Fruit fly (Drosophila melanogaster): ENCODE measurements around the gene CG12945.

DNA sequence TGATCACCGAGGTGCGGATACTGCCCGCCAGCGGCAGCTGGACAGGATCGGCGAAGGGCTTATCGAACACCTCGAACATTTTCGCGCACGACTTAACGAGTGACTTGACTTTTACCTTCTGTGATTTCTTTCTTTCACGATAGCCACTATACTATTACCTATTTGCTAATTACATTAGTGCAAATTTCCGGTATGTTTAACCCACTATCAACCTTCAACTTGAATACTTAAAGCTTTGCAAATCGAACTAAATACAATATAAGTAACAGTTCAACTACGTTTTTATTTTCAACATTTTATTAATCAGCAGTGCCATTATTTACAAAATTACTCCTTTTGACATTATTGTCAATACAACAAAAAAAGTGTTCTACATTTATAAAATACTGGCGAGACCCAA is 25.9 kb upstream of the CG12945 start, which contains the start of gene CG16904:
- TF ChIP-seq rgr (GFP tag; optimal IDR thresholded peaks at IDR 0.05), result no peak
- TF ChIP-seq Hr78 (GFP tag; optimal IDR thresholded peaks at IDR 0.05), result no peak
- TF ChIP-seq lola (GFP tag; optimal IDR thresholded peaks at IDR 0.05), result no peak
- no peak for TF ChIP-seq brk (GFP tag; optimal IDR thresholded peaks at IDR 0.05)
- TF ChIP-seq Abd-B (GFP tag; optimal IDR thresholded peaks at IDR 0.05), result no peak
- TF ChIP-seq Myc (optimal IDR thresholded peaks at IDR 0.05), result no peak
